Worm (Caenorhabditis elegans) whole organism, midembryonic: ENCODE measurements around the gene imph-1.
A peak's percentile ranks its signal among the peaks of the same experiment; 100 is the strongest.

Source experiments
- T22C8.4 ChIP-seq: fragments of 200-800 bp; sonication (Bioruptor generic); IDR thresholded peaks from 2 replicates; pipeline ENCODE4 v1.3.6; 2022; ENCODE audit warnings: missing genetic modification characterization, missing compliant biosample characterization
- cog-1 ChIP-seq: sonication (generic microtip); optimal IDR thresholded peaks from 2 replicates; lab custom pipeline; 2016; ENCODE audit warnings: missing genetic modification characterization, missing compliant biosample characterization
- flt-1 ChIP-seq: fragments of 200-800 bp; sonication (Bioruptor generic); IDR thresholded peaks from 2 replicates; pipeline ENCODE4 v1.3.6; 2022; ENCODE audit warnings: missing genetic modification characterization, missing compliant biosample characterization
- klf-2 ChIP-seq: fragments of 200-800 bp; sonication (Bioruptor generic); conservative IDR thresholded peaks from 2 replicates; pipeline ENCODE4 v1.3.6; 2022; ENCODE audit warnings: missing genetic modification reagents, missing genetic modification characterization, missing compliant biosample characterization
- med-1 ChIP-seq: sonication (generic microtip); optimal IDR thresholded peaks from 2 replicates; lab custom pipeline; 2017; ENCODE audit warnings: missing genetic modification characterization, mild to moderate bottlenecking, missing compliant biosample characterization, antibody characterized with exemption, missing genetic modification reagents; ENCODE audit not compliant: insufficient read depth
- ref-1 ChIP-seq: fragments of 200-800 bp; sonication (Bioruptor generic); conservative IDR thresholded peaks from 2 replicates; pipeline ENCODE4 v1.3.6; 2022; ENCODE audit warnings: missing genetic modification reagents, missing genetic modification characterization, missing compliant biosample characterization
- tab-1 ChIP-seq: fragments of 200-800 bp; sonication (Bioruptor generic); IDR thresholded peaks from 2 replicates; pipeline ENCODE4 v1.3.6; 2022; ENCODE audit warnings: missing genetic modification characterization, missing compliant biosample characterization
- ztf-23 ChIP-seq: fragments of 200-800 bp; sonication (Bioruptor generic); IDR thresholded peaks from 2 replicates; pipeline ENCODE4 v1.3.6; 2022; ENCODE audit warnings: missing genetic modification reagents, missing genetic modification characterization, missing compliant biosample characterization
- ztf-29 ChIP-seq: fragments of 200-800 bp; sonication (Bioruptor generic); IDR thresholded peaks from 2 replicates; pipeline ENCODE4 v1.3.6; 2022; ENCODE audit warnings: missing genetic modification reagents, missing genetic modification characterization, missing compliant biosample characterization

imph-1 gene

ce11 chrIII:4551963-4552362 lies 1.5 kb upstream of the imph-1 start:
- TF ChIP-seq ref-1 (GFP tag; lab: Robert Waterston, UW) (no peak), ztf-29 (no peak), ztf-23 (GFP tag; lab: Robert Waterston, UW) (no peak), klf-2 (GFP tag; lab: Robert Waterston, UW) (no peak), cog-1 (tag; lab: Kevin White, UChicago) (no peak), med-1 (GFP tag; lab: Kevin White, UChicago) (no peak), T22C8.4 (GFP tag; lab: Robert Waterston, UW) (no peak)

- TF ChIP-seq ref-1 (GFP tag; lab: Robert Waterston, UW) (no peak), flt-1 (GFP tag; lab: Robert Waterston, UW) (no peak), klf-2 (GFP tag; lab: Robert Waterston, UW) (no peak), ztf-29 (no peak), tab-1 (GFP tag; lab: Robert Waterston, UW) (no peak)
Observed at ce11 chrIII:4552872-4553271, 544 bp upstream of the imph-1 start.

- TF ChIP-seq ref-1 (GFP tag; lab: Robert Waterston, UW), result no peak
- TF ChIP-seq ztf-23 (GFP tag; lab: Robert Waterston, UW), result no peak
- TF ChIP-seq flt-1 (GFP tag; lab: Robert Waterston, UW), result no peak
- no peak for TF ChIP-seq klf-2 (GFP tag; lab: Robert Waterston, UW)
- no peak for TF ChIP-seq ztf-29
- no peak for TF ChIP-seq cog-1 (tag; lab: Kevin White, UChicago)
- no peak for TF ChIP-seq med-1 (GFP tag; lab: Kevin White, UChicago)
- no peak for TF ChIP-seq tab-1 (GFP tag; lab: Robert Waterston, UW)
- no peak for TF ChIP-seq T22C8.4 (GFP tag; lab: Robert Waterston, UW)
Observed at ce11 chrIII:4555345-4555744, 1.9 kb downstream of the imph-1 start.

ce11 chrIII:4560393-4560890 lies 7.0 kb downstream of the imph-1 start:
- no peak for TF ChIP-seq flt-1 (GFP tag; lab: Robert Waterston, UW)
- TF ChIP-seq med-1 (GFP tag; lab: Kevin White, UChicago), result no peak
- TF ChIP-seq klf-2 (GFP tag; lab: Robert Waterston, UW), result no peak
- peak; percentile 16 for TF ChIP-seq cog-1 (tag; lab: Kevin White, UChicago)

- no peak for TF ChIP-seq tab-1 (GFP tag; lab: Robert Waterston, UW)
- no peak for TF ChIP-seq flt-1 (GFP tag; lab: Robert Waterston, UW)
- TF ChIP-seq cog-1 (tag; lab: Kevin White, UChicago), result no peak
- no peak for TF ChIP-seq ztf-29
- no peak for TF ChIP-seq ref-1 (GFP tag; lab: Robert Waterston, UW)
- TF ChIP-seq klf-2 (GFP tag; lab: Robert Waterston, UW), result no peak
- TF ChIP-seq ztf-23 (GFP tag; lab: Robert Waterston, UW), result no peak
- no peak for TF ChIP-seq med-1 (GFP tag; lab: Kevin White, UChicago)
- TF ChIP-seq T22C8.4 (GFP tag; lab: Robert Waterston, UW), result no peak
Observed at ce11 chrIII:4561286-4561685, 7.9 kb downstream of the imph-1 start.

ce11 chrIII:4562070-4562788 lies 8.8 kb downstream of the imph-1 start, which contains the start of gene pan-1:
pan-1 (plus strand) TSS chrIII:4562738.
- TF ChIP-seq ztf-23 (GFP tag; lab: Robert Waterston, UW), result no peak
- TF ChIP-seq tab-1 (GFP tag; lab: Robert Waterston, UW), result no peak
- no peak for TF ChIP-seq ztf-29
- no peak for TF ChIP-seq T22C8.4 (GFP tag; lab: Robert Waterston, UW)
- no peak for TF ChIP-seq cog-1 (tag; lab: Kevin White, UChicago)
- TF ChIP-seq med-1 (GFP tag; lab: Kevin White, UChicago), result no peak
- TF ChIP-seq klf-2 (GFP tag; lab: Robert Waterston, UW), result no peak
- no peak for TF ChIP-seq ref-1 (GFP tag; lab: Robert Waterston, UW)
- no peak for TF ChIP-seq flt-1 (GFP tag; lab: Robert Waterston, UW)

- no peak for TF ChIP-seq ztf-23 (GFP tag; lab: Robert Waterston, UW)
Observed at ce11 chrIII:4568030-4568429, 14.6 kb downstream of the imph-1 start, which contains the start of gene mlcd-1. mlcd-1 (minus strand) TSS chrIII:4568130.

ce11 chrIII:4568455-4568854 lies 15.0 kb downstream of the imph-1 start, which contains the start of gene idhg-1:
idhg-1 (plus strand) TSS chrIII:4568797.
- peak; percentile 92 for TF ChIP-seq T22C8.4 (GFP tag; lab: Robert Waterston, UW)
- peak; percentile 97 for TF ChIP-seq klf-2 (GFP tag; lab: Robert Waterston, UW)
- TF ChIP-seq flt-1 (GFP tag; lab: Robert Waterston, UW), result peak; percentile 98
- peak; percentile 89 for TF ChIP-seq cog-1 (tag; lab: Kevin White, UChicago)
- peak; percentile 97 for TF ChIP-seq ref-1 (GFP tag; lab: Robert Waterston, UW)
- peak; percentile 99 for TF ChIP-seq tab-1 (GFP tag; lab: Robert Waterston, UW)
- TF ChIP-seq med-1 (GFP tag; lab: Kevin White, UChicago), result peak; percentile 100
- peak; percentile 96 for TF ChIP-seq ztf-29
- peak; percentile 98 for TF ChIP-seq ztf-23 (GFP tag; lab: Robert Waterston, UW)

ce11 chrIII:4578385-4578903 lies 25.0 kb downstream of the imph-1 start, which contains the start of the genes sel-5 and wdr-48:
sel-5 (minus strand) TSS chrIII:4578437.
wdr-48 (plus strand) TSS chrIII:4578853.
- TF ChIP-seq ztf-23 (GFP tag; lab: Robert Waterston, UW) (no peak), cog-1 (tag; lab: Kevin White, UChicago) (peak; percentile 12), med-1 (GFP tag; lab: Kevin White, UChicago) (peak; percentile 5)
